Worm (Caenorhabditis elegans): ENCODE results near the gene ire-1.

The ire-1 gene

ce11 chrII:8124867-8125266 lies at the start of gene ire-1:
Gene ire-1 (minus strand): TSS chrII:8124910.
- TF ChIP-seq pat-9 (tag; optimal IDR thresholded peaks at IDR 0.05) (no peak), unc-3 (GFP tag; conservative IDR thresholded peaks at IDR 0.05) (peak; percentile 13; the same call in 1 of the 2 replicates), unc-3 (tag; optimal IDR thresholded peaks at IDR 0.05) (no peak), unc-86 (tag; optimal IDR thresholded peaks at IDR 0.05) (no peak), pax-1 (tag; optimal IDR thresholded peaks at IDR 0.05) (no peak), unc-42 (tag; optimal IDR thresholded peaks at IDR 0.05) (peak; percentile 34), nfya-1 (tag; optimal IDR thresholded peaks at IDR 0.05) (peak; percentile 73), hlh-6 (tag; optimal IDR thresholded peaks at IDR 0.05) (no peak), pqm-1 (tag; optimal IDR thresholded peaks at IDR 0.05) (no peak), hlh-15 (tag; optimal IDR thresholded peaks at IDR 0.05) (no peak), pag-3 (tag; optimal IDR thresholded peaks at IDR 0.05; ENCODE audit: borderline replicate concordance) (no peak), madf-2 (tag; optimal IDR thresholded peaks at IDR 0.05) (no peak), sox-4 (tag; optimal IDR thresholded peaks at IDR 0.05) (no peak), unc-55 (GFP tag; optimal IDR thresholded peaks at IDR 0.05) (no peak), ceh-24 (tag; optimal IDR thresholded peaks at IDR 0.05) (no peak), ztf-16 (tag; optimal IDR thresholded peaks at IDR 0.05) (no peak), ceh-22 (tag; optimal IDR thresholded peaks at IDR 0.05) (no peak), dve-1 (tag; optimal IDR thresholded peaks at IDR 0.05) (peak; percentile 53), ahr-1 (tag; optimal IDR thresholded peaks at IDR 0.05) (no peak), ceh-18 (tag; optimal IDR thresholded peaks at IDR 0.05) (no peak), dmd-4 (tag; optimal IDR thresholded peaks at IDR 0.05; ENCODE audit: borderline replicate concordance) (no peak), ceh-31 (tag; optimal IDR thresholded peaks at IDR 0.05) (peak; percentile 37), T23F11.4 (GFP tag; optimal IDR thresholded peaks at IDR 0.05) (no peak), ceh-48 (tag; optimal IDR thresholded peaks at IDR 0.05) (no peak), fkh-6 (tag; optimal IDR thresholded peaks at IDR 0.05) (no peak), gmeb-2 (tag; optimal IDR thresholded peaks at IDR 0.05) (no peak), pros-1 (tag; optimal IDR thresholded peaks at IDR 0.05) (no peak), elt-2 (tag; optimal IDR thresholded peaks at IDR 0.05) (peak; percentile 3), nhr-232 (tag; optimal IDR thresholded peaks at IDR 0.05) (no peak), K09A11.1 (tag; optimal IDR thresholded peaks at IDR 0.05; ENCODE audit: insufficient read depth) (no peak), Y22D7AL.16 (tag; optimal IDR thresholded peaks at IDR 0.05) (no peak), hlh-8 (tag; optimal IDR thresholded peaks at IDR 0.05) (no peak), mec-3 (tag; optimal IDR thresholded peaks at IDR 0.05; ENCODE audit: borderline replicate concordance) (no peak), ttx-3 (tag; optimal IDR thresholded peaks at IDR 0.05) (no peak), lin-11 (tag; optimal IDR thresholded peaks at IDR 0.05) (no peak), ref-2 (tag; optimal IDR thresholded peaks at IDR 0.05) (no peak), tbx-2 (tag; optimal IDR thresholded peaks at IDR 0.05) (no peak), F13H6.1 (tag; optimal IDR thresholded peaks at IDR 0.05) (no peak), syd-9 (tag; optimal IDR thresholded peaks at IDR 0.05) (no peak)

- TF ChIP-seq K09A11.1 (tag; optimal IDR thresholded peaks at IDR 0.05; ENCODE audit: insufficient read depth) = no peak
- TF ChIP-seq fkh-10 (GFP tag; optimal IDR thresholded peaks at IDR 0.05) = no peak
Observed at ce11 chrII:8174148-8174547, 49.4 kb upstream of the ire-1 start.

ce11 chrII:8173449-8173848 lies 48.7 kb upstream of the ire-1 start, which contains the start of the genes decr-1.3 and T05C12.1:
Gene decr-1.3 (minus strand): TSS chrII:8173549.
Gene T05C12.1 (plus strand): TSS chrII:8173680.
- TF ChIP-seq syd-9 (tag; optimal IDR thresholded peaks at IDR 0.05) (no peak), pag-3 (tag; optimal IDR thresholded peaks at IDR 0.05; ENCODE audit: borderline replicate concordance) (no peak), ceh-2 (tag; optimal IDR thresholded peaks at IDR 0.05) (no peak), eyg-1 (tag; optimal IDR thresholded peaks at IDR 0.05) (no peak), elt-2 (tag; optimal IDR thresholded peaks at IDR 0.05) (no peak)
